Worm (Caenorhabditis elegans) whole organism, midembryonic: ENCODE data around the gene C08F11.10.

ENCODE experiments used
- T22C8.4 ChIP-seq: fragments of 200-800 bp; sonication (Bioruptor generic); IDR thresholded peaks from 2 replicates; pipeline ENCODE4 v1.3.6; 2022; ENCODE audit warnings: missing genetic modification characterization, missing compliant biosample characterization
- cog-1 ChIP-seq: sonication (generic microtip); optimal IDR thresholded peaks from 2 replicates; lab custom pipeline; 2016; ENCODE audit warnings: missing genetic modification characterization, missing compliant biosample characterization
- flt-1 ChIP-seq: fragments of 200-800 bp; sonication (Bioruptor generic); IDR thresholded peaks from 2 replicates; pipeline ENCODE4 v1.3.6; 2022; ENCODE audit warnings: missing genetic modification characterization, missing compliant biosample characterization
- med-1 ChIP-seq: sonication (generic microtip); optimal IDR thresholded peaks from 2 replicates; lab custom pipeline; 2017; ENCODE audit warnings: missing genetic modification characterization, mild to moderate bottlenecking, missing compliant biosample characterization, antibody characterized with exemption, missing genetic modification reagents; ENCODE audit not compliant: insufficient read depth
- ztf-29 ChIP-seq: fragments of 200-800 bp; sonication (Bioruptor generic); IDR thresholded peaks from 2 replicates; pipeline ENCODE4 v1.3.6; 2022; ENCODE audit warnings: missing genetic modification reagents, missing genetic modification characterization, missing compliant biosample characterization

DNA sequence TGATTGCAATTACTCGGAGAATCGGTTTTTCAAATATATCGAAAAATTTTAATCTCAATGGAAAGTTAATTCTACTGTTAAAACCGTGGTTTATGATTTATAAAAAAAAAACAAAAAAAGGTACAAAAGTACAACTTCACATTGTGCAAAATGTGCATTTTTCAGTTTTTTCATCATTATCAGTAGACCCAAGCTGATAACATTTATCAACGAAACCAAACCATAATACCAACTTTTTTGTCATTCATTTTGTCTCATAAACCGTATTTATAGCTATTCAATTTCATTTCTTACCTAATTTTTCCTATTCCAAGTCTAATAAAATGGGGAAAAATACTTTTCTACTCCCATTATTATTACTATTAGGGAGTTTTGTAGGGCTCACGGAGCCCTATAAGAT lies 10.0 kb downstream of the C08F11.10 start, which contains the start of gene ugt-22:
- TF ChIP-seq T22C8.4 (GFP tag; lab: Robert Waterston, UW): no peak
- no peak for TF ChIP-seq med-1
- TF ChIP-seq flt-1 (GFP tag; lab: Robert Waterston, UW): no peak
- no peak for TF ChIP-seq ztf-29
- TF ChIP-seq cog-1 (tag; lab: Kevin White, UChicago): no peak
